Fruit fly (Drosophila melanogaster): ENCODE data around the gene Mp.

Mp gene

DNA sequence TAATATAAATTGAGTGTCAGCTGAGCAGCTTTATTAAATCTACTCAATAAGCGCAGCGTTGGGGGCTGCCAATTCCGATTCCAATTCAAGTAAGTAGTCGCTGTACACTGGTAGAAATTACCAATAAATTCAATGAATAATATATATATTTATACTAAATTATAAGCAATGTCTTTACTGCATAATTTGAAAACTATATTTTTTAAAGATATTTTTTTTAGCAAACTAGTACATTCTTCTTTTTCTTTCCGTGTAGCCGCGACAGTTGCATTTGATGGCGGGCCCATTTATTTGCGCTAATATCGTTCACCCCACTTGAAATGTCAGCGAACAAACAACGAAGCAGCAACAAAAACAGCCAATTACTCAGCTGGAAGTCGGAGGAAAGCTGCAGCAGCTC is 21.3 kb upstream of the Mp start (continued):
- peak; percentile 19 for TF ChIP-seq CG9437 (GFP tag; optimal IDR thresholded peaks at IDR 0.05)
- peak; percentile 45 for TF ChIP-seq ewg (GFP tag; optimal IDR thresholded peaks at IDR 0.05)
- no peak for TF ChIP-seq CG9215 (GFP tag; IDR thresholded peaks at IDR 0.05)
- peak; percentile 16 for TF ChIP-seq CG4707 (GFP tag; optimal IDR thresholded peaks at IDR 0.05)
- no peak for TF ChIP-seq CG6791 (GFP tag; IDR thresholded peaks at IDR 0.05; ENCODE audit: partially characterized antibody)
- peak; percentile 61 for TF ChIP-seq CG17385 (GFP tag; optimal IDR thresholded peaks at IDR 0.05)
- TF ChIP-seq Ptx1 (GFP tag; IDR thresholded peaks at IDR 0.05) = peak; percentile 72
- no peak for TF ChIP-seq Bteb2 (GFP tag; optimal IDR thresholded peaks at IDR 0.05)
- TF ChIP-seq Dll (GFP tag; IDR thresholded peaks at IDR 0.05; ENCODE audit: partially characterized antibody) = no peak
- no peak for TF ChIP-seq Mad (GFP tag; optimal IDR thresholded peaks at IDR 0.05)
- TF ChIP-seq Eip74EF (GFP tag; optimal IDR thresholded peaks at IDR 0.05) = peak in 1 of 2 experiments; percentile 26
- no peak for TF ChIP-seq CG3995 (GFP tag; optimal IDR thresholded peaks at IDR 0.05)
- TF ChIP-seq CG15601 (tag; optimal IDR thresholded peaks at IDR 0.05) = peak; percentile 60
- TF ChIP-seq Drgx (GFP tag; IDR thresholded peaks at IDR 0.05) = peak; percentile 85
- TF ChIP-seq kah (GFP tag; optimal IDR thresholded peaks at IDR 0.05) = peak; percentile 19
- no peak for TF ChIP-seq schlank (tag; optimal IDR thresholded peaks at IDR 0.05)
- no peak for TF ChIP-seq CG42726 (GFP tag; IDR thresholded peaks at IDR 0.05; ENCODE audit: partially characterized antibody)
- TF ChIP-seq cas (GFP tag; IDR thresholded peaks at IDR 0.05) = 0 out of 2 replicates have a peak, but pooled peaks have one; percentile 7
- TF ChIP-seq Antp (GFP tag; optimal IDR thresholded peaks at IDR 0.05) = no peak
- peak; percentile 52; the same call in 1 of the 2 replicates for TF ChIP-seq Lim3 (GFP tag; IDR thresholded peaks at IDR 0.05)
- peak; percentile 68 for TF ChIP-seq lab (GFP tag; optimal IDR thresholded peaks at IDR 0.05)
- no peak for TF ChIP-seq toy (GFP tag; IDR thresholded peaks at IDR 0.05)
- TF ChIP-seq CG31441 (GFP tag; IDR thresholded peaks at IDR 0.05) = peak; percentile 71
- TF ChIP-seq klu (GFP tag; IDR thresholded peaks at IDR 0.05) = no peak
- no peak for TF ChIP-seq sd (tag; optimal IDR thresholded peaks at IDR 0.05)
- TF ChIP-seq zen (tag; optimal IDR thresholded peaks at IDR 0.05) = peak; percentile 45
- TF ChIP-seq CG7839 (tag; optimal IDR thresholded peaks at IDR 0.05) = peak; percentile 64
- peak; percentile 19; the same call in 1 of the 2 replicates for TF ChIP-seq CG3847 (GFP tag; IDR thresholded peaks at IDR 0.05)
- TF ChIP-seq C15 (GFP tag; IDR thresholded peaks at IDR 0.05) = 0 out of 3 replicates have a peak, but pooled peaks have one; percentile 33
- TF ChIP-seq mam (GFP tag; optimal IDR thresholded peaks at IDR 0.05) = no peak
- peak; percentile 60 for TF ChIP-seq fd96Cb (tag; optimal IDR thresholded peaks at IDR 0.05)
- no peak for TF ChIP-seq Sry-δ (GFP tag; optimal IDR thresholded peaks at IDR 0.05)
- TF ChIP-seq CG4404 (GFP tag; IDR thresholded peaks at IDR 0.05) = 0 out of 2 replicates have a peak, but pooled peaks have one; percentile 29
- TF ChIP-seq NfI (GFP tag; optimal IDR thresholded peaks at IDR 0.05) = peak; percentile 30
- TF ChIP-seq Oli (tag; optimal IDR thresholded peaks at IDR 0.05) = peak; percentile 73
- TF ChIP-seq tx (GFP tag; optimal IDR thresholded peaks at IDR 0.05) = no peak
- TF ChIP-seq CG8478 (optimal IDR thresholded peaks at IDR 0.05) = no peak
- TF ChIP-seq CG15011 (GFP tag; optimal IDR thresholded peaks at IDR 0.05) = peak; percentile 2
- TF ChIP-seq fu2 (GFP tag; optimal IDR thresholded peaks at IDR 0.05) = no peak
- TF ChIP-seq br (optimal IDR thresholded peaks at IDR 0.05) = no peak
- TF ChIP-seq dysf (GFP tag; IDR thresholded peaks at IDR 0.05) = peak; percentile 64; the same call in 2 of the 3 replicates
- TF ChIP-seq MTF-1 (GFP tag; optimal IDR thresholded peaks at IDR 0.05; ENCODE audit: borderline replicate concordance) = peak; percentile 31
- 0 out of 2 replicates have a peak, but pooled peaks have one; percentile 40 for TF ChIP-seq CG11696 (GFP tag; IDR thresholded peaks at IDR 0.05)
- TF ChIP-seq HLHmδ (GFP tag; optimal IDR thresholded peaks at IDR 0.05) = no peak
- peak; percentile 32 for TF ChIP-seq CG12659 (GFP tag; optimal IDR thresholded peaks at IDR 0.05)
- no peak for TF ChIP-seq CG7786 (GFP tag; optimal IDR thresholded peaks at IDR 0.05)
- peak; percentile 58 for TF ChIP-seq CG13775 (GFP tag; optimal IDR thresholded peaks at IDR 0.05)
- no peak for TF ChIP-seq Pdp1 (GFP tag; optimal IDR thresholded peaks at IDR 0.05)
- no peak for TF ChIP-seq rib (GFP tag; IDR thresholded peaks at IDR 0.05)
- peak; percentile 72 for TF ChIP-seq Blimp-1 (GFP tag; optimal IDR thresholded peaks at IDR 0.05)
